Worm (Caenorhabditis elegans): Measurements from ENCODE around the gene D1046.4.

D1046.4 gene

ce11 chrIV:8920284-8920806, 13.3 kb upstream of the D1046.4 start:
- TF ChIP-seq ceh-18 (tag; optimal IDR thresholded peaks at IDR 0.05) (peak; percentile 20), nfya-1 (tag; optimal IDR thresholded peaks at IDR 0.05) (peak; percentile 45), hlh-6 (tag; optimal IDR thresholded peaks at IDR 0.05) (no peak), unc-42 (tag; optimal IDR thresholded peaks at IDR 0.05) (peak; percentile 75)

DNA sequence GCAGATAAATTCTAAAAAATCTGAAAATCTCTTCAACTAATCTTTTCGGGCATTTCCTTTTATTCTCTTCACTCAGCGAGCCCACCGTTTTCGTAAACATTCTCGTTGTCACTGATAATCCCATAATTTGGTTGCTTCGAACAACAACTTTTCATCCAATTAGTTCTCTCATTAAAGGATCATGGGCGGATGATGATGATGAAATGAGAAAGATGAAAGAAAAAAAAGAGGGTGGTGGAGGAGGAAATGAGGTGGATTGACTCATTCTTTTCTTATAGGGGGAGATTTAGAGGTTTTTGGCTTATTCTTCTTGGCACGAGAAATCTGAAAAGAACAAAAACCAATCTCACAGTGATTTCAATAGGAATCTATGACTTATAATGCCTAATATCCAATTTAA, 12.5 kb upstream of the D1046.4 start:
- TF ChIP-seq unc-42 (tag; optimal IDR thresholded peaks at IDR 0.05): peak; percentile 4
- TF ChIP-seq ceh-22 (tag; optimal IDR thresholded peaks at IDR 0.05): no peak

ce11 chrIV:8921956-8922355, 11.7 kb upstream of the D1046.4 start, which contains the start of gene D1046.16:
TSS of gene D1046.16 (plus strand) at chrIV:8922150.
- no peak for TF ChIP-seq nfya-1 (tag; optimal IDR thresholded peaks at IDR 0.05)
- TF ChIP-seq ref-2 (tag; optimal IDR thresholded peaks at IDR 0.05): peak; percentile 31
- TF ChIP-seq ceh-31 (tag; optimal IDR thresholded peaks at IDR 0.05): peak; percentile 20

- no peak for TF ChIP-seq unc-86 (tag; optimal IDR thresholded peaks at IDR 0.05)
Measured at ce11 chrIV:8923381-8923780, 10.3 kb upstream of the D1046.4 start.

DNA sequence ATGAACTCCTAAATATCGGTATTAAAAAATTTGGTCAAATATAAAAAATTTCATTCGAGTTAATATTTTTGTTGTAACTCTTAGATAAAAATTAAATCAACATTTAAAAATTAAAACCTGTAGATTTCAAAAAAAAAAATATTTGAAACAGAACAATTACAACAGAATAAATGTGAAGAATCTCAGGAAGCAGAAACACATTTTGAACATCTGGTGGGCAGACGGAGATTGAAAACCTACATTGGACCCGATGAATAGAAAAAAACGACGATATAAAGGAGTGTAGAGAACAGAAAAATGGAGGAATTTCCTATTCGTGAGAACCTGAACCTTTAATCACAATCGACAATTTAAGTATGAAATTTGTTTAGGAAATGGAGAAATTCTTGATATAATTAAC, 9.5 kb upstream of the D1046.4 start:
- TF ChIP-seq unc-3 (GFP tag; conservative IDR thresholded peaks at IDR 0.05) (no peak), unc-3 (tag; optimal IDR thresholded peaks at IDR 0.05) (no peak), hlh-8 (tag; optimal IDR thresholded peaks at IDR 0.05) (peak; percentile 61)

- TF ChIP-seq ahr-1 (tag; optimal IDR thresholded peaks at IDR 0.05) (no peak), ceh-48 (tag; optimal IDR thresholded peaks at IDR 0.05) (peak; percentile 53), unc-42 (tag; optimal IDR thresholded peaks at IDR 0.05) (peak; percentile 7), pag-3 (tag; optimal IDR thresholded peaks at IDR 0.05; ENCODE audit: borderline replicate concordance) (no peak), ceh-34 (tag; optimal IDR thresholded peaks at IDR 0.05) (no peak), F13H6.1 (tag; optimal IDR thresholded peaks at IDR 0.05) (no peak)
Measured at ce11 chrIV:8925990-8926389, 7.7 kb upstream of the D1046.4 start, which contains the start of the genes D1046.2 and cfim-2. TSS of gene D1046.2 (minus strand) at chrIV:8926067. TSS of gene cfim-2 (plus strand) at chrIV:8926324.

- TF ChIP-seq ama-1 (optimal IDR thresholded peaks at IDR 0.05) (no peak), C08G9.2 (tag; optimal IDR thresholded peaks at IDR 0.05) (no peak), dmd-4 (tag; optimal IDR thresholded peaks at IDR 0.05; ENCODE audit: borderline replicate concordance) (no peak), ref-2 (tag; optimal IDR thresholded peaks at IDR 0.05) (no peak)
Measured at ce11 chrIV:8926511-8926910, 7.2 kb upstream of the D1046.4 start.

- peak; percentile 94 for TF ChIP-seq ttx-3 (tag; optimal IDR thresholded peaks at IDR 0.05)
- peak; percentile 92 for TF ChIP-seq C08G9.2 (tag; optimal IDR thresholded peaks at IDR 0.05)
- TF ChIP-seq sox-4 (tag; optimal IDR thresholded peaks at IDR 0.05): peak; percentile 98
- peak; percentile 96 for TF ChIP-seq gmeb-2 (tag; optimal IDR thresholded peaks at IDR 0.05)
- TF ChIP-seq ceh-2 (tag; optimal IDR thresholded peaks at IDR 0.05): peak; percentile 95
- TF ChIP-seq pha-4 (tag; optimal IDR thresholded peaks at IDR 0.05): no peak
- no peak for TF ChIP-seq nhr-11 (tag; optimal IDR thresholded peaks at IDR 0.05)
- TF ChIP-seq lim-6 (tag; optimal IDR thresholded peaks at IDR 0.05): peak; percentile 80
- TF ChIP-seq madf-2 (tag; optimal IDR thresholded peaks at IDR 0.05): peak; percentile 90
- peak; percentile 33 for TF ChIP-seq unc-42 (tag; optimal IDR thresholded peaks at IDR 0.05)
- TF ChIP-seq pat-9 (tag; optimal IDR thresholded peaks at IDR 0.05): peak; percentile 97
- peak; percentile 88 for TF ChIP-seq hlh-15 (tag; optimal IDR thresholded peaks at IDR 0.05)
- TF ChIP-seq Y22D7AL.16 (tag; optimal IDR thresholded peaks at IDR 0.05): peak; percentile 89
- peak; percentile 97 for TF ChIP-seq unc-86 (tag; optimal IDR thresholded peaks at IDR 0.05)
- TF ChIP-seq ztf-16 (tag; optimal IDR thresholded peaks at IDR 0.05): peak; percentile 96
- TF ChIP-seq che-1 (tag; optimal IDR thresholded peaks at IDR 0.05): peak; percentile 96
- TF ChIP-seq K02D7.2 (tag; optimal IDR thresholded peaks at IDR 0.05): peak; percentile 94
- no peak for TF ChIP-seq ama-1 (optimal IDR thresholded peaks at IDR 0.05)
- peak; percentile 92 for TF ChIP-seq lin-11 (tag; optimal IDR thresholded peaks at IDR 0.05)
- TF ChIP-seq odd-2 (tag; optimal IDR thresholded peaks at IDR 0.05): peak; percentile 62
- TF ChIP-seq nfya-1 (tag; optimal IDR thresholded peaks at IDR 0.05): peak; percentile 66
- peak; percentile 91 for TF ChIP-seq ceh-24 (tag; optimal IDR thresholded peaks at IDR 0.05)
- TF ChIP-seq ceh-48 (tag; optimal IDR thresholded peaks at IDR 0.05): peak; percentile 94
- TF ChIP-seq ahr-1 (tag; optimal IDR thresholded peaks at IDR 0.05): peak; percentile 95
- TF ChIP-seq ceh-19 (GFP tag; optimal IDR thresholded peaks at IDR 0.05): peak; percentile 96
- peak; percentile 91 for TF ChIP-seq pag-3 (tag; optimal IDR thresholded peaks at IDR 0.05; ENCODE audit: borderline replicate concordance)
- TF ChIP-seq fkh-6 (tag; optimal IDR thresholded peaks at IDR 0.05): peak; percentile 90
Measured at ce11 chrIV:8927093-8927492, 6.6 kb upstream of the D1046.4 start.
